Fruit fly (Drosophila melanogaster): ENCODE results near the gene Tom40.
A peak's percentile ranks its signal among the peaks of the same experiment; 100 is the strongest.

The Tom40 gene

DNA sequence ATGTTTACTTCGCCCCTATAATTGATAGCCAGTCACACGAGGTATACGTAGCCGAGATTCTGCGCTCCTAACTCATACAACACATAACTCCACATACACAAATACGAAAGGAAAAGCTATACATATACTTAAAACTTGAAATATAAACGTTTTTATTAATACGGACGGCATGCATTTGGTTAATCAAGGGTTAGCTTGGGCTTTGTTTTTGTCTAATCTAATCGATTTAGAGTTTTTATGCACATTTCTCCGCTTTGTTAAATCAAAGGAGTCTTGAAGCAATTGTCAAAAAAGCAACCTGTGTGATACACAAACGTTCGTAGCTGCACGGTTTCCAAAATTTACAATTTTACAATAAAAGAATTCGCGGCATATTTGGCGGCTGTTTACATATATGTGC lies at the start of gene Tom40:
Gene Tom40, plus strand, starts transcription at position 301 of the 400 bp plus-strand sequence.
- no peak for TF ChIP-seq noc (tag; optimal IDR thresholded peaks at IDR 0.05)

DNA sequence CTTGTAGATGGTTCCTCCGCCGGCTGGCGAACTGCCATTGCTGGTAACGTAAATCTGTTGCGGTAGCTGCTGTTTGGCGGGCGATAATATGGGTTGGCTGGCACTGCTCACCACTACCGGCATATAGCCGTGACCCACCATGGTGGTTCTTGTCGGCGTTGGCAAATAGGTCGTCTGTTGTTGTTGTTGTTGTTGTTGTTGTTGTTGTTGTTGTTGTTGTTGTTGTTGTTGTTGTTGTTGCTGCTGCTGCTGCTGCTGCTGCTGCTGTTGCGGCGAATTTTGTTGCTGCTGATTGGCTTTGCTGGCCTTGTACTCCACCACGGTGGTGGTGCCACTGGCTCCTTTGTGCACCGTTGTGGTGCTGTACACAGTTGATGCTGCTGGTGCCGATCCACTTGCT lies 47.8 kb upstream of the Tom40 start:
- no peak for TF ChIP-seq noc (tag; optimal IDR thresholded peaks at IDR 0.05)

DNA sequence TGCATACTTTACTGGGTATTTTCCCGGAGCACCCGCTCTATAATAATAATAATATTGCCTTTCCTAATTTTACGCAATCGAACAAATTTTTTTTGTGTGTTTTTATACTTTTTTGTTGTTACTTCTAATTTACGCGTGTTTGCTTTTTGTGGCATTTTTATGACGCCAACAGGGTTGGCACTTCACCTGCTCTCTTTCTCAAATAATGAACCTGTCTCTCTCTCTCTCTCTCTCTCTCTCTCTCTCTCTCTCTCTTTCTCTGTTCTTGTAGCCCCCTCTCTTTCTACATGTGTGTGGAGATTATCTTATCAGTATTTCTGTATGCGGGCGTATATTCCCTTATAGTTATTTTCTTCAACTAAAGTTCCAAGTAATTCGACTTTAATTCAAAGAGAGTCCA lies 46.0 kb upstream of the Tom40 start:
- peak; percentile 91 for TF ChIP-seq noc (tag; optimal IDR thresholded peaks at IDR 0.05)

DNA sequence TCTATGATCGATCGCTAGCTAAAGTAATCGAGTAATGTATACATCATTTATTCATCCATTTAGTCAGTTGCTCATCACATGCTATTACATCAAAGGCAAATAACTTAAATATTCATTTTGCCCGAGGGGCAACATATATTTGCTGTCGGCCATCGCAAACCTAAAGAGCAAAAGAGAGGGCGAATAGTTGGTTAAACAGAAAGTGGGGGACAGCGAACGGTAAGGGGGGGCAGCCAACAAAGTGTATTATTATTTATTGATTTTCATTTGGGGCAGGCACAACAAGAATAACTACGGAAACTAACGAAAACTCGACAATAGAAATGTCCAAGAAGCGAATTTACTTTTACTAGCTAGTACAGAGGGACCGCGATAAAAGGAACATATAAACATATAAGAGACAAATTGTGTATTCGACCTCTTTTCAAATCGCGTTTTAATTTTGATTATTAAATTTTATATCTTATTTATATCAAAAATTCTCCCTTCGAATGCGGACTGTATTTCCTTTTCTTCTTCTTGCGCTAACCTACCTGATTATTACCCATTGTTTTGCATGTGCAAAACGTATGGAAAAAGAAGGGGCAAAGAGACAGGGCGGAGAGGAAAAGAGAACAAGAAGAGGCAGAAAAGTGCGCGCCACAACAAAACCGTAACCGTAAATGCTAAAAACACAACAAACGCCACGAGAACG lies 45.3 kb upstream of the Tom40 start:
- peak; percentile 55 for TF ChIP-seq noc (tag; optimal IDR thresholded peaks at IDR 0.05)

DNA sequence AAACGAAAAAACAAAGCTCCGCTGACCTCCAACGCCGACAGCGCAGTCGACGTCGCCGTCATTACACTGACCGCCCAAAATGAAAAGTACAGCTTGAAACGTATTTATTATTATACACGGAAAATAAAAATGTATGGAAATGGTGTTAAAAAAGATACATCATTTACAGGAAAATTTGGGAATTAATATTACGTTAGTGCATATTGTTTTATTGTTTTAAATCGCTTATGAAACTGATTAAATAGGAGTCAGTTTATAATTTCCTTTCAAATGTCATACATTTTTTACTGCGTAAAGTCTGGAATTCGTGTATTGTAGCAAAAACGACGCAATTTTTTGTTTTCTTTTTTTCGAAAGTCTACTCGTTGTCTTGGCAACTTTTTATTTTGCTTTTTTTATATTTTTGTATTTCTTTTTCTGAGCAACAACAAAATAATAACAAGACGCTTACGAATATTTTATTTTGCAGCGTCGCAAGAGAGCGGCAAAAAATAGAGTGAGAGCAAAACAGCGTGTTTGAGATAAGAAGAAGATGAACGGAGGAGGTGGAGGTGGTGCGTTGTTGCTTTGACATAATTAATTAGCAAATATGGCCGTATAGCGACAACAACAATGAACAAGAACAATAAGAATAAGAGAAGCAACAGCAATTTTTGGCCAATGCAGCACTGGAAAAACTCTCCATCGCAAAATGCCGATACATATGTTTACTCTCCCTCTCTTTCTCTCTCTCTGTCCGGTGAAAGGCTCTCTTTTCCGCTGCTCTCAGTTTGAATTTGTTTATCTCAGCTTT lies 44.5 kb upstream of the Tom40 start:
- TF ChIP-seq noc (tag; optimal IDR thresholded peaks at IDR 0.05), result peak; percentile 81

DNA sequence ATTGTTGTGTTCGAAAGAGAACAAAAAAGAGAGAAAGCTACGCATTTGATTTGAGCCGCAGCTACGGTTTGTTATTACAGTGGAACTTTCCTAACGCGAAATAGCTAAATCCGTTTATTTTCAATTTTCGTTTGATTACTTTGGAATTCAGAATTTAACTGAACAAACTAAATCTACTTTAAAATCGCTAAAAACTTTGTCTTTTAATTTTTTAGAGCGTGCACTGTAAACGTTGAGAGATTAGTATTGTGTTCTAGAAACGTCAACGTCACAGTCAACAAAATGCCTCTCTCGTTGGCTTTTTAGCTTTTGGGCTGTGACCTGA lies 44.0 kb upstream of the Tom40 start:
- peak; percentile 89 for TF ChIP-seq noc (tag; optimal IDR thresholded peaks at IDR 0.05)

DNA sequence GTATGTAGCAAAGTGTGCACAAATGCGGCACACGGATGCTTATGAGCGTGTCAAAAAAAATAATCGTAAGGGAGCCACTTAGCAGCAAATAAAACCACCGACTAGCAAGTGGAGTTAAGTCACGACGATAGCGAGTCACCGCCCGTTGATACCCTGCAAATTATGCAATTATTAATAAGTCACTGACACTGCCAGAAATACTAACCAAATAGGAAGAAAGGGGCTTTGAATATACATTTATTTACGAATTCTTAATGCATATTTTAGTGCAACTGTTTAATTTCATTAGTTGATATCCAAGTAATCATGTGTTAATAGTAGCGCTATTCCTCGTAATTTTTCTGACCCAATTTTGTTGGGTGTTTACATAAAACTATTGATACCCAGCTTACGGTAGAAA lies 43.3 kb upstream of the Tom40 start:
- TF ChIP-seq noc (tag; optimal IDR thresholded peaks at IDR 0.05), result no peak

DNA sequence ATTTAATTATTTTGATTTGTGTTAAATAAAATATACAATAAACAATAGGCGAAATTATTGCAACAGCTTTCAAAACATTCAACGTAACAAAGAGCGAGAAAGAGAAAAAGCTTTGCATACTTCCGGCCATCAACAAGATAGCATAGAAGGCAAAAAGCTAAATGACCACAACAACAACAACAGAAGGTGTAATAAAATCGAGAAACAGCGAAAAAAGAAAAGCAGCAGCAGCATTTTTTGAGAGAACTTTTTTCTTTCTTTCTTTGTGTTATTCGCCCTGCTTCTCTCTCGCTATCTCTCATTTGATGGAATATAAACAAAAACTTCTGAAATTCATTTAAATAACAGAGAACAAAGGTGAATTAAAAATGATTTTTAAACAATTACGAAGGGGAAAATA lies 42.5 kb upstream of the Tom40 start:
- no peak for TF ChIP-seq noc (tag; optimal IDR thresholded peaks at IDR 0.05)

DNA sequence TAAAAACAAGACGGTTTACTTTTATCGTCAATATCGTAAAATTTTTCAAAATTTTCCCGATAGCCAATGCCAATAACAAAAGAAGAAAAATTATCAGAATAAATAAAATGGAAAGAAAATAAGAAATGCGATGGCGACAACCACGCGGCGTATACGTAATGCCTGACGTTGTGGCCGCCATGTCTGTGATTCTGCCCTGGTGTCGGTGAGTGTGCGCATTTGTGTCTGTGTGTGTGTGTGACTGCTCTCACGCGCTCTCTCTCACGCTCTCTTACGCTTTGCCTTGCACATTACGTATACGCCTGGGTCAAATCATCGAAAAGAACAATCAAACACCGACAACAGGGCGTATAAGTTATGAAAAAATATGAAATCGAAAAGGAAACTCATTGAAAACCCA lies 41.8 kb upstream of the Tom40 start:
- TF ChIP-seq noc (tag; optimal IDR thresholded peaks at IDR 0.05), result no peak

DNA sequence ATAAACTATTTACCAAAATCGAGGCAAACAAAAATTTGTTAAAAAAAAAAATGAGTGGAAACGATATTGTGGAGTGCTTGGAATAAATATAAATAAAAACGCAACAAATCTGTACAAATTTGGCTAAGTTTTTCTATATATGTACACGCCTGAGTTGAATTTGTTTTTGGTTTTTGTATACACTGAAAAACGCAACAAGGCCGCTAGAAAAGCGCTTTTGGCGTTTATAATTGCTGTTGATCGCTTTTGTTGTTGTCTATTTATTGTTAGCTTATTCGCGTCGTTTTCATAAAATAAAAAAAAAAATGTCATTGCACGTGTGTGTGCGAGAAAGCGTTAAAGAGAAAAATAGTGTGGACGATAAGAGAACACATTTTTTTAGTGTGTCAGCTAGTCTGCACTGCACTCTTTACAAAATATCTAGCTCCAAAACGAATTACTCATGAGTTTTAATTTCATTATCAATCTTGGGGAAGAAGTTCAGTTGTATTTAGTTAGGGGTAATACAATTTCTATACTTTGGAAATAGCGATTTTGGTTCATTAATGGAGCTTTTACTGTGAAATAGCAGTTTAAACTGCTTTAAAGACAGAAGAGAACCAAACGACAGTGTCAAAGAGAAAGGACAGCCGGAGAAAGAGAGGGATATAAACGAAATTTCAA lies 41.2 kb upstream of the Tom40 start:
- no peak for TF ChIP-seq noc (tag; optimal IDR thresholded peaks at IDR 0.05)

DNA sequence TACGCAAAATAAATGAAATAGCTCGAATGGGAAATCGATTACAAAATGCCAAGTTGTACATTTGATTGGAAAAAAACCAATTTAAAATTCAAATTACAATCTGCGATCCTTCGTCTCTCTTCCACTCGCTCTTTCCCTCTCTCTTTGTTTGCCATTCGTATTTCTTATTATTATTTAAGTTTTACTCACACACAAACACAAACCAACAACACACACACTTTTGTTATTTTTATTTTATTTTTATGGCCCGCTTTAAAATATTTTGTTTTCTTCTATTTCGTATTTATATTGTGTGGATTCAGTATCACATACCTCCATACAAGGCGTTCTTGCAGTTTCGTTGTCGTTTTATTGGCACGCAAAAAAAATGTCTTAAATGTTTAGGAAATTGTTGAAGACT lies 40.5 kb upstream of the Tom40 start:
- TF ChIP-seq noc (tag; optimal IDR thresholded peaks at IDR 0.05), result no peak

DNA sequence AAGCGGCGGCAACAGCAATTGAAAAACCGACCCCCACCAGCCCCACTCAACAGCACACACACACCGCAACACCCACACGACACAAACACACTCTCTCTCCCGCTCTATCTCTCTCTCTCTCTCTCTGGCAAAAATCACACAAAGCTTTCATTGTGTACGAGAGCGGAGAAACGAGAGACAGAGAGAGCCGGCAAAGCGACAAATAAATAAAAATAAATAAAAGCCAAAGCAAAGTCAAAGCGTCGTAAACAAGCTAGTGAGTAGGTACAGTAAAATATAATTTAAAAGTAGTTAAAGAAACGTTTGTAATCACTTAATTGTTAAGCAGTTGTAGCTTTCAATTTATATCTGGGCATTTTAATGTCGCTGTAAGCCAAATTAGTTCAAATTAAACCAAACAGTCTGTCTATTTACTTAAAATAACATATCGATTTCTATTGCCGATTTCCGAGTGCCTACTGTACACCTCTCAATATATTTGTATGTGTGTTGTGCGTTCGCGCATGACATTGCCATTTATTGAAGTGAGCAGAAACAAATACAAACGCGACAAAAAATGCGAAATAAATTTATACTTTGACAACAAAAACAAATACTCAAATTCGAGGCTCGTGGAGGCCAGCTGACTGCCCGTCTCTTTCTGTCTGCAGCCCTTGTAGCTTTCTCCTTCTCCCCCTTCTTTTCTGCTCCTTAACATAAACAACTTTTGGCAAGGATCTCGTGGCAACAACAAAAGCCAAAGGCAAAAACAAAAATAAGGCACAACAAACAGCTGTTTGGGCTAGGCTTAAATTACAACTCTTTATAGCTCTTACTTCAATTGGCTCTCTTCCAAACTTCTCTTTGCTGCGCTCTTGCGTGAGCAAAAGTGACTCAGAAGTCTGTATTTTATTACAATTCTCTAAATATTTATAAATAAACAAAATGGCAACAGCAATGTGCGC lies 39.7 kb upstream of the Tom40 start:
- peak; percentile 97 for TF ChIP-seq noc (tag; optimal IDR thresholded peaks at IDR 0.05)

DNA sequence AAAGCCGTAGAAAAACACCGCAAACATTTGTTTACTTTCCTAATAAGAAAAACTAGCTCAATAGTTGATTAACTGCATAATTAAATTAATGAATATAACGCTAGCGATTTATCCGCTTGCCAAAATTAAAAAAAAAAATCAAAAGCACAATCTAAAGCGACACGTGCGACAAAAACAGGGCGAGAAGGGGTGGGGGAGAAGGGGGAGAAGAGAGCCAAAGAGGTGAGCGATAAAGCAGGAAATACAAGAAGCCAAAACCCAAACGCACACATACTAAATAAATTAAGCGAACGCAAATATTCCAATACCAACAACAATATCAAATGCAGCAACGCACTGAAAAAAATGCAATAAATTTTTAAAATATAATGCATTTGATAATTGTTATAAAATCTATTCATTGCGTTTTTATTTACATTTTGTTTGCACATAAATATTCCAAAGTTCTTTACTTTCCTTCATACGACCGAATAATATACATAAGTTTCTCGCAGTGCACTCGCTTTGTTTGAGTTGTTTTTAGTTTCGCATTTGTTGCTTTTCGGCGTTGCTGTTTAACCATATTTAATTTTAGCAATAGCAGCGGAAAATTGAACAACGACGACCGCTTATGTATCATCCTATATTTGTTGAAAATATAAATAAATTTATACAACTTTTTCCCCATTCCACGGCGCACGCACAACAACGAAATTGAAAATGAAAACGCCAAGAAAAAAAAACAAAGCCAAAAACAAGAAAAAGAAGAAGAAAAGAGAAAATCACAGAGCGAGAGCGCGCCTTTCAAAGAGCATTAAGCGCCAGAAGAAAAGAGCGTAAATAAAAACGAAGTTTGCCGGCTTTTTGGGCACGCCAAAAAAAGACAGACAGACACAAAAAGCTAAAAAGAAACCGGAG lies 38.4 kb upstream of the Tom40 start:
- peak; percentile 99 for TF ChIP-seq noc (tag; optimal IDR thresholded peaks at IDR 0.05)

DNA sequence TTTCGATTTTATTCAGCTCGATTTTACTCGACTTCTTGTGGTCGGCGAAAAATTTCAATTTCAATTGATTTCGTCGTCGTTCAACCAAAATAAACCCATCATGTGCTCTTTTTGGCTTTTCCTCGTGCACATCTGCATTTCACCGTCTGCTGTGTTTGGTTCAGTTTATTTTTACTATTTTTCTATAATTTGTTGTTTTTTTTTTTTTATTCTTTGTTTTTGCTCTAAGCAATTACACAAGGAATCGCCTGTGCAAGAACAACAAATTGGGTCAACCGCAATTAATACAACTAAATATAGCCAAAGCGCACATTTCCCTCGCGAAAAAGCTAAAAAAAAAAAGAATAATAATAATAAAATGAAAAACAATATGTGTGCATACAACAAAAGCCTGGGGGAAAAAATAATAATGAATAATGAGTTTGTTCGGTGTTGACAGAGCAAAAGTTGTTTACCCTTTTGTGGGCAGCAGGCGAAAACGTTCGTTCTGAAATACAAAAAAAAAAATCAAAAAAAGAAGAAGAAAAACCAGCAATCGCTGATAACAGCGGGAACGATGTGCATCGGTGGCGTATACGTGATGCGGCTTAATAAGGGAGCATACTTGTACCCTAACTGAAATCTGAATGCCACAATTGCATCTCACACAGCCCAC lies 37.0 kb upstream of the Tom40 start:
- no peak for TF ChIP-seq noc (tag; optimal IDR thresholded peaks at IDR 0.05)
